Comparison of ENCODE assay signal across 5 fruit fly cellular contexts in genomic region chr2L:19572496-19573317, dm6.
TF ChIP-seq lines count a peak whose summit lies in the region.

No protein-coding gene starts in this region.

TF ChIP-seq in whole organism, adult, 20 proteins besides CTCF, POLR2A, EP300 and RAD21 (continued from another document):
- TF ChIP-seq pad (GFP tag; optimal IDR thresholded peaks at IDR 0.05; lab: Kevin White, UChicago): peak; percentile 16

TF ChIP-seq in whole organism, embryonic, 481 proteins besides CTCF, POLR2A, EP300 and RAD21 (continued from another document and continues in another):
- TF ChIP-seq CG2889 (GFP tag; IDR thresholded peaks at IDR 0.05; lab: Robert Waterston, UW): no peak
- peak; percentile 75 for TF ChIP-seq CG15269 (tag; optimal IDR thresholded peaks at IDR 0.05; lab: Kevin White, UChicago)
- TF ChIP-seq CG1792 (GFP tag; optimal IDR thresholded peaks at IDR 0.05; lab: Kevin White, UChicago): no peak
- TF ChIP-seq Bgb (GFP tag; IDR thresholded peaks at IDR 0.05; lab: Robert Waterston, UW; ENCODE audit: partially characterized antibody): no peak
- peak; percentile 72 for TF ChIP-seq Ets65A (GFP tag; lab: Kevin White, UChicago)
- TF ChIP-seq da (GFP tag; optimal IDR thresholded peaks at IDR 0.05; lab: Kevin White, UChicago): no peak
- TF ChIP-seq CG8089 (GFP tag; optimal IDR thresholded peaks at IDR 0.05; lab: Kevin White, UChicago): no peak
- peak; percentile 19 for TF ChIP-seq kay (GFP tag; optimal IDR thresholded peaks at IDR 0.05; lab: Kevin White, UChicago)
- peak; percentile 75 for TF ChIP-seq dysf (GFP tag; IDR thresholded peaks at IDR 0.05; lab: Robert Waterston, UW)
- TF ChIP-seq toy (GFP tag; IDR thresholded peaks at IDR 0.05; lab: Robert Waterston, UW): no peak
- TF ChIP-seq Asciz (GFP tag; optimal IDR thresholded peaks at IDR 0.05; lab: Kevin White, UChicago): peak; percentile 26
- TF ChIP-seq CG18262 (tag; optimal IDR thresholded peaks at IDR 0.05; lab: Kevin White, UChicago): peak; percentile 77
- TF ChIP-seq sens (GFP tag; lab: Kevin White, UChicago): peak; percentile 94
- peak; percentile 34; the same call in 1 of the 2 replicates for TF ChIP-seq CG32772 (GFP tag; IDR thresholded peaks at IDR 0.05; lab: Robert Waterston, UW)
- no peak for TF ChIP-seq peb (GFP tag; IDR thresholded peaks at IDR 0.05; lab: Robert Waterston, UW)
- peak; percentile 53 for TF ChIP-seq CG12219 (GFP tag; optimal IDR thresholded peaks at IDR 0.05; lab: Kevin White, UChicago)
- no peak for TF ChIP-seq CG9797 (GFP tag; optimal IDR thresholded peaks at IDR 0.05; lab: Kevin White, UChicago)
- TF ChIP-seq gsb (GFP tag; IDR thresholded peaks at IDR 0.05; lab: Robert Waterston, UW): no peak
- TF ChIP-seq E2f2 (GFP tag; IDR thresholded peaks at IDR 0.05; lab: Robert Waterston, UW): no peak
- peak; percentile 65 for TF ChIP-seq CG32532 (GFP tag; IDR thresholded peaks at IDR 0.05; lab: Robert Waterston, UW)
- peak; percentile 62 for TF ChIP-seq unpg (GFP tag; optimal IDR thresholded peaks at IDR 0.05; lab: Kevin White, UChicago)
- TF ChIP-seq crol (GFP tag; IDR thresholded peaks at IDR 0.05; lab: Robert Waterston, UW): peak; percentile 59; the same call in 1 of the 2 replicates
- peak; percentile 78 for TF ChIP-seq scrt (GFP tag; optimal IDR thresholded peaks at IDR 0.05; lab: Kevin White, UChicago)
- 0 out of 2 replicates have a peak, but pooled peaks have one; percentile 27 for TF ChIP-seq onecut (GFP tag; IDR thresholded peaks at IDR 0.05; lab: Robert Waterston, UW)
- TF ChIP-seq abd-A (tag; optimal IDR thresholded peaks at IDR 0.05; lab: Kevin White, UChicago): peak; percentile 44
- no peak for TF ChIP-seq Gsc (GFP tag; IDR thresholded peaks at IDR 0.05; lab: Robert Waterston, UW)
- TF ChIP-seq CG5180 (GFP tag; optimal IDR thresholded peaks at IDR 0.05; lab: Kevin White, UChicago): peak; percentile 24
- peak; percentile 22 for TF ChIP-seq pnt (GFP tag; optimal IDR thresholded peaks at IDR 0.05; lab: Kevin White, UChicago)
- no peak for TF ChIP-seq Neu2 (GFP tag; optimal IDR thresholded peaks at IDR 0.05; lab: Kevin White, UChicago; ENCODE audit: borderline replicate concordance)
- no peak for TF ChIP-seq bowl (GFP tag; IDR thresholded peaks at IDR 0.05; lab: Robert Waterston, UW)
- TF ChIP-seq nerfin-1 (tag; optimal IDR thresholded peaks at IDR 0.05; lab: Kevin White, UChicago): no peak
- no peak for TF ChIP-seq salm (tag; optimal IDR thresholded peaks at IDR 0.05; lab: Kevin White, UChicago)
- peak; percentile 55 for TF ChIP-seq schlank (tag; optimal IDR thresholded peaks at IDR 0.05; lab: Kevin White, UChicago)

TF ChIP-seq in whole organism, prepupa, 60 proteins besides CTCF, POLR2A, EP300 and RAD21 (continued from another document and continues in another):
- TF ChIP-seq CG11762 (GFP tag; optimal IDR thresholded peaks at IDR 0.05; lab: Kevin White, UChicago; ENCODE audit: insufficient read depth) (peak; percentile 87), CG3919 (GFP tag; optimal IDR thresholded peaks at IDR 0.05; lab: Kevin White, UChicago) (peak; percentile 93), CG15336 (GFP tag; IDR thresholded peaks at IDR 0.05; lab: Robert Waterston, UW) (peak; percentile 88), Eip93F (GFP tag; optimal IDR thresholded peaks at IDR 0.05; lab: Kevin White, UChicago) (peak; percentile 90), Sox15 (GFP tag; optimal IDR thresholded peaks at IDR 0.05; lab: Kevin White, UChicago) (peak; percentile 84), esn (GFP tag; optimal IDR thresholded peaks at IDR 0.05; lab: Kevin White, UChicago) (peak; percentile 96), Sox102F (GFP tag; optimal IDR thresholded peaks at IDR 0.05; lab: Kevin White, UChicago) (peak; percentile 94), CG3032 (tag; optimal IDR thresholded peaks at IDR 0.05; lab: Kevin White, UChicago) (peak; percentile 95), Lpt (GFP tag; optimal IDR thresholded peaks at IDR 0.05; lab: Kevin White, UChicago) (peak; percentile 94), CG7368 (GFP tag; optimal IDR thresholded peaks at IDR 0.05; lab: Kevin White, UChicago) (peak; percentile 82), CG6163 (GFP tag; IDR thresholded peaks at IDR 0.05; lab: Robert Waterston, UW) (peak; percentile 74), dsx (GFP tag; optimal IDR thresholded peaks at IDR 0.05; lab: Kevin White, UChicago; ENCODE audit: poor library complexity, severe bottlenecking) (peak; percentile 97), fkh (GFP tag; optimal IDR thresholded peaks at IDR 0.05; lab: Kevin White, UChicago) (peak; percentile 59), svp (GFP tag; lab: Kevin White, UChicago) (peak; percentile 98), CG6276 (GFP tag; optimal IDR thresholded peaks at IDR 0.05; lab: Kevin White, UChicago) (peak; percentile 88), cyc (GFP tag; optimal IDR thresholded peaks at IDR 0.05; lab: Kevin White, UChicago) (peak; percentile 91), achi (GFP tag; optimal IDR thresholded peaks at IDR 0.05; lab: Kevin White, UChicago) (peak; percentile 91), CG32006 (GFP tag; optimal IDR thresholded peaks at IDR 0.05; lab: Kevin White, UChicago) (peak; percentile 97), CG4318 (GFP tag; optimal IDR thresholded peaks at IDR 0.05; lab: Kevin White, UChicago) (peak; percentile 93), Eip78C (GFP tag; lab: Kevin White, UChicago) (peak; percentile 98), CG8319 (GFP tag; optimal IDR thresholded peaks at IDR 0.05; lab: Kevin White, UChicago) (peak; percentile 76), OdsH (GFP tag; optimal IDR thresholded peaks at IDR 0.05; lab: Kevin White, UChicago) (peak; percentile 96), salr (GFP tag; optimal IDR thresholded peaks at IDR 0.05; lab: Kevin White, UChicago) (peak; percentile 77 to 90), CG8119 (GFP tag; IDR thresholded peaks at IDR 0.05; lab: Robert Waterston, UW) (peak; percentile 95), acj6 (GFP tag; optimal IDR thresholded peaks at IDR 0.05; lab: Kevin White, UChicago) (peak; percentile 94), spab (GFP tag; optimal IDR thresholded peaks at IDR 0.05; lab: Kevin White, UChicago) (peak; percentile 90), Hr39 (GFP tag; optimal IDR thresholded peaks at IDR 0.05; lab: Kevin White, UChicago) (peak; percentile 94), Smox (GFP tag; optimal IDR thresholded peaks at IDR 0.05; lab: Kevin White, UChicago) (peak; percentile 93), CG1621 (tag; optimal IDR thresholded peaks at IDR 0.05; lab: Kevin White, UChicago) (peak; percentile 85), CG10669 (GFP tag; optimal IDR thresholded peaks at IDR 0.05; lab: Kevin White, UChicago) (peak; percentile 93), CG6808 (GFP tag; optimal IDR thresholded peaks at IDR 0.05; lab: Kevin White, UChicago) (peak; percentile 92), CG9139 (GFP tag; optimal IDR thresholded peaks at IDR 0.05; lab: Kevin White, UChicago) (peak; percentile 84), pdm3 (GFP tag; optimal IDR thresholded peaks at IDR 0.05; lab: Kevin White, UChicago) (peak; percentile 96), CG16779 (tag; optimal IDR thresholded peaks at IDR 0.05; lab: Kevin White, UChicago) (peak; percentile 86)

TF ChIP-seq in whole organism, pupa, 21 proteins besides CTCF, POLR2A, EP300 and RAD21 (continued from another document):
- TF ChIP-seq Pif1A (GFP tag; optimal IDR thresholded peaks at IDR 0.05; lab: Kevin White, UChicago): peak; percentile 95
- no peak; the same call in none of the 2 replicates for TF ChIP-seq CG10348 (GFP tag; IDR thresholded peaks at IDR 0.05; lab: Robert Waterston, UW)
TF ChIP-seq in whole organism, pupa: peak in this region for 20.

TF ChIP-seq in whole organism, wandering third instar larva, 38 proteins besides CTCF, POLR2A, EP300 and RAD21 (continued from another document):
- TF ChIP-seq OdsH (GFP tag; optimal IDR thresholded peaks at IDR 0.05; lab: Kevin White, UChicago) (peak; percentile 94), Hnf4 (GFP tag; optimal IDR thresholded peaks at IDR 0.05; lab: Kevin White, UChicago) (peak; percentile 84), tai (GFP tag; optimal IDR thresholded peaks at IDR 0.05; lab: Kevin White, UChicago) (no peak), foxo (GFP tag; optimal IDR thresholded peaks at IDR 0.05; lab: Kevin White, UChicago) (peak; percentile 29 to 94), Myc (optimal IDR thresholded peaks at IDR 0.05; lab: Kevin White, UChicago) (no peak), GATAd (GFP tag; optimal IDR thresholded peaks at IDR 0.05; lab: Kevin White, UChicago) (no peak), ey (GFP tag; optimal IDR thresholded peaks at IDR 0.05; lab: Kevin White, UChicago) (peak; percentile 94), fru (GFP tag; optimal IDR thresholded peaks at IDR 0.05; lab: Kevin White, UChicago) (peak; percentile 96), pan (optimal IDR thresholded peaks at IDR 0.05; lab: Kevin White, UChicago) (peak; percentile 74), Vsx2 (GFP tag; optimal IDR thresholded peaks at IDR 0.05; lab: Kevin White, UChicago; ENCODE audit: partially characterized antibody) (peak; percentile 4), Rel (GFP tag; optimal IDR thresholded peaks at IDR 0.05; lab: Kevin White, UChicago) (peak; percentile 86), Rel (tag; optimal IDR thresholded peaks at IDR 0.05; lab: Kevin White, UChicago) (peak; percentile 61), jim (GFP tag; optimal IDR thresholded peaks at IDR 0.05; lab: Kevin White, UChicago) (peak; percentile 96), CrebA (GFP tag; optimal IDR thresholded peaks at IDR 0.05; lab: Kevin White, UChicago; ENCODE audit: borderline replicate concordance) (no peak), br (GFP tag; optimal IDR thresholded peaks at IDR 0.05; lab: Kevin White, UChicago) (peak; percentile 92), lola (GFP tag; optimal IDR thresholded peaks at IDR 0.05; lab: Kevin White, UChicago) (no peak), Dif (GFP tag; optimal IDR thresholded peaks at IDR 0.05; lab: Kevin White, UChicago; ENCODE audit: partially characterized antibody) (peak; percentile 93), sage (GFP tag; optimal IDR thresholded peaks at IDR 0.05; lab: Kevin White, UChicago) (peak; percentile 82)
